Fruit fly (Drosophila melanogaster) whole organism, prepupa: ENCODE measurements around the gene CG15506.
A peak's percentile ranks its signal among the peaks of the same experiment; 100 is the strongest.

Experiments
- Blimp-1 ChIP-seq: fragments of 200-800 bp; sonication (Bioruptor generic); optimal IDR thresholded peaks from 3 replicates; lab custom pipeline; 2017; ENCODE audit warnings: missing biosample characterization, missing genetic modification characterization, mild to moderate bottlenecking, moderate library complexity, missing genetic modification reagents
- CG10631 ChIP-seq: fragments of 200-800 bp; sonication (Bioruptor generic); optimal IDR thresholded peaks from 2 replicates; lab custom pipeline; 2016; ENCODE audit warnings: missing biosample characterization, missing genetic modification characterization
- CG10669 ChIP-seq: fragments of 200-800 bp; sonication (Bioruptor generic); optimal IDR thresholded peaks from 3 replicates; lab custom pipeline; 2018; ENCODE audit warnings: missing biosample characterization, mild to moderate bottlenecking, missing genetic modification characterization, moderate library complexity
- CG11294 ChIP-seq: fragments of 200-800 bp; sonication (Bioruptor generic); IDR thresholded peaks from 2 replicates; pipeline ENCODE4 v1.3.6; 2022; ENCODE audit warnings: missing biosample characterization, missing genetic modification characterization
- CG11762 ChIP-seq: fragments of 200-800 bp; sonication (Bioruptor generic); optimal IDR thresholded peaks from 3 replicates; lab custom pipeline; 2016; ENCODE audit warnings: missing biosample characterization, missing genetic modification characterization; ENCODE audit not compliant: insufficient read depth
- CG11902 ChIP-seq: fragments of 200-800 bp; sonication (Bioruptor generic); optimal IDR thresholded peaks from 3 replicates; lab custom pipeline; 2016; ENCODE audit warnings: missing biosample characterization, missing genetic modification characterization
- CG16779 ChIP-seq: fragments of 200-800 bp; sonication (Bioruptor generic); optimal IDR thresholded peaks from 3 replicates; lab custom pipeline; 2017; ENCODE audit warnings: missing biosample characterization, mild to moderate bottlenecking, missing genetic modification characterization
- CG32006 ChIP-seq: fragments of 200-800 bp; sonication (Bioruptor generic); optimal IDR thresholded peaks from 3 replicates; lab custom pipeline; 2017; ENCODE audit warnings: missing biosample characterization, mild to moderate bottlenecking, missing genetic modification characterization
- CG34406 ChIP-seq: fragments of 200-800 bp; sonication (Bioruptor generic); optimal IDR thresholded peaks from 3 replicates; lab custom pipeline; 2016; ENCODE audit warnings: missing biosample characterization, missing genetic modification characterization
- CG4318 ChIP-seq: fragments of 200-800 bp; sonication (Bioruptor generic); optimal IDR thresholded peaks from 3 replicates; lab custom pipeline; 2017; ENCODE audit warnings: missing biosample characterization, mild to moderate bottlenecking, missing genetic modification characterization
- CG6163 ChIP-seq: fragments of 200-800 bp; sonication (Bioruptor generic); IDR thresholded peaks from 3 replicates; pipeline ENCODE4 v1.3.6; 2022; ENCODE audit warnings: missing biosample characterization, missing genetic modification characterization
- CG6808 ChIP-seq: fragments of 200-800 bp; sonication (Bioruptor generic); optimal IDR thresholded peaks from 3 replicates; lab custom pipeline; 2017; ENCODE audit warnings: missing biosample characterization, missing genetic modification characterization, mild to moderate bottlenecking, moderate library complexity, missing genetic modification reagents
- CG6854 ChIP-seq: fragments of 200-800 bp; sonication (Bioruptor generic); optimal IDR thresholded peaks from 2 replicates; lab custom pipeline; 2017; ENCODE audit warnings: missing biosample characterization, mild to moderate bottlenecking, missing genetic modification characterization
- CG7368 ChIP-seq: fragments of 200-800 bp; sonication (Bioruptor generic); optimal IDR thresholded peaks from 3 replicates; lab custom pipeline; 2016; ENCODE audit warnings: missing biosample characterization, missing genetic modification characterization
- CG8319 ChIP-seq: fragments of 200-800 bp; sonication (Bioruptor generic); optimal IDR thresholded peaks from 3 replicates; lab custom pipeline; 2016; ENCODE audit warnings: missing biosample characterization, missing genetic modification characterization
- CG8632 ChIP-seq: fragments of 200-800 bp; sonication (Bioruptor generic); optimal IDR thresholded peaks from 3 replicates; lab custom pipeline; 2016; ENCODE audit warnings: missing biosample characterization, missing genetic modification characterization
- Eip75B ChIP-seq: fragments of 200-800 bp; sonication (Bioruptor generic); optimal IDR thresholded peaks from 3 replicates; lab custom pipeline; 2016; ENCODE audit warnings: missing biosample characterization, missing genetic modification characterization
- Eip78C ChIP-seq: fragments of 200-800 bp; sonication (Bioruptor generic); peaks from one replicate; lab custom pipeline; 2016; ENCODE audit warnings: missing biosample characterization, missing genetic modification characterization
- Eip93F ChIP-seq: fragments of 200-800 bp; sonication (Bioruptor generic); optimal IDR thresholded peaks from 2 replicates; lab custom pipeline; 2016; ENCODE audit warnings: missing biosample characterization, mild to moderate bottlenecking, missing genetic modification characterization
- Ets21C ChIP-seq: fragments of 200-800 bp; sonication (Bioruptor generic); optimal IDR thresholded peaks from 3 replicates; lab custom pipeline; 2016; ENCODE audit warnings: missing biosample characterization, missing genetic modification characterization
- Gug ChIP-seq: fragments of 200-800 bp; sonication (Bioruptor generic); IDR thresholded peaks from 2 replicates; pipeline ENCODE4 v1.3.6; 2022; ENCODE audit warnings: missing biosample characterization, missing genetic modification characterization
- Hr38 ChIP-seq: sonication (Bioruptor generic); optimal IDR thresholded peaks from 2 replicates; lab custom pipeline; 2016; ENCODE audit warnings: missing biosample characterization, missing genetic modification characterization
- Hr39 ChIP-seq: fragments of 200-800 bp; sonication (Bioruptor generic); optimal IDR thresholded peaks from 2 replicates; lab custom pipeline; 2016; ENCODE audit warnings: missing biosample characterization, missing genetic modification characterization
- Hr4 ChIP-seq: fragments of 200-800 bp; sonication (Bioruptor generic); optimal IDR thresholded peaks from 3 replicates; lab custom pipeline; 2016; ENCODE audit warnings: missing biosample characterization, missing genetic modification characterization
- Met ChIP-seq: fragments of 200-800 bp; sonication (Bioruptor generic); optimal IDR thresholded peaks from 3 replicates; lab custom pipeline; 2016; ENCODE audit warnings: missing biosample characterization, missing genetic modification characterization
- OdsH ChIP-seq: fragments of 200-800 bp; sonication (Bioruptor generic); optimal IDR thresholded peaks from 3 replicates; lab custom pipeline; 2016; ENCODE audit warnings: missing biosample characterization, missing genetic modification characterization
- Smox ChIP-seq: fragments of 200-800 bp; sonication (Bioruptor generic); optimal IDR thresholded peaks from 3 replicates; lab custom pipeline; 2016; ENCODE audit warnings: missing biosample characterization, missing genetic modification characterization
- Sox102F ChIP-seq: fragments of 200-800 bp; sonication (Bioruptor generic); optimal IDR thresholded peaks from 2 replicates; lab custom pipeline; 2016; ENCODE audit warnings: missing biosample characterization, mild to moderate bottlenecking, missing genetic modification characterization
- Sox14 ChIP-seq: fragments of 200-800 bp; sonication (Bioruptor generic); optimal IDR thresholded peaks from 3 replicates; lab custom pipeline; 2016; ENCODE audit warnings: missing biosample characterization, missing genetic modification characterization
- Sox15 ChIP-seq: fragments of 200-800 bp; sonication (Bioruptor generic); optimal IDR thresholded peaks from 3 replicates; lab custom pipeline; 2016; ENCODE audit warnings: missing biosample characterization, missing genetic modification characterization
- achi ChIP-seq: fragments of 200-800 bp; sonication (Bioruptor generic); optimal IDR thresholded peaks from 3 replicates; lab custom pipeline; 2016; ENCODE audit warnings: missing biosample characterization, missing genetic modification characterization
- dsx ChIP-seq: fragments of 200-800 bp; optimal IDR thresholded peaks from 3 replicates; lab custom pipeline; 2019; ENCODE audit warnings: missing biosample characterization, mild to moderate bottlenecking, missing genetic modification characterization, moderate library complexity; ENCODE audit not compliant: poor library complexity, severe bottlenecking
- eg ChIP-seq: fragments of 200-800 bp; sonication (Bioruptor generic); IDR thresholded peaks from 3 replicates; pipeline ENCODE4 v1.3.6; 2022; ENCODE audit warnings: missing biosample characterization, missing genetic modification characterization
- esn ChIP-seq: fragments of 200-800 bp; sonication (Bioruptor generic); optimal IDR thresholded peaks from 2 replicates; lab custom pipeline; 2016; ENCODE audit warnings: missing biosample characterization, mild to moderate bottlenecking, missing genetic modification characterization, moderate library complexity
- fd59A ChIP-seq: fragments of 200-800 bp; sonication (Bioruptor generic); optimal IDR thresholded peaks from 2 replicates; lab custom pipeline; 2017; ENCODE audit warnings: missing biosample characterization, mild to moderate bottlenecking, missing genetic modification characterization, missing genetic modification reagents
- fkh ChIP-seq: fragments of 200-800 bp; sonication (Bioruptor generic); optimal IDR thresholded peaks from 3 replicates; lab custom pipeline; 2017; ENCODE audit warnings: missing biosample characterization, mild to moderate bottlenecking, missing genetic modification characterization, moderate library complexity
- net ChIP-seq: fragments of 200-800 bp; sonication (Bioruptor generic); optimal IDR thresholded peaks from 3 replicates; lab custom pipeline; 2016; ENCODE audit warnings: missing biosample characterization, missing genetic modification characterization
- salr ChIP-seq, 2 experiments: fragments of 200-800 bp; sonication (Bioruptor generic); optimal IDR thresholded peaks; 3 replicates each; lab custom pipeline; 2016 to 2018; ENCODE audit warnings: missing biosample characterization in 2 of 2, missing genetic modification characterization in 2 of 2, mild to moderate bottlenecking in 1 of 2
- ss ChIP-seq, 2 experiments: fragments of 200-800 bp; sonication (Bioruptor generic); optimal IDR thresholded peaks; 2 replicates in 1 of 2; 3 replicates in 1 of 2; lab custom pipeline; 2017 to 2018; ENCODE audit warnings: mild to moderate bottlenecking in 2 of 2, missing biosample characterization in 2 of 2, missing genetic modification characterization in 2 of 2, moderate library complexity in 1 of 2
- svp ChIP-seq: fragments of 200-800 bp; sonication (Bioruptor generic); peaks from one replicate; lab custom pipeline; 2016; ENCODE audit warnings: missing biosample characterization, missing genetic modification characterization
- topi ChIP-seq: fragments of 200-800 bp; sonication (Bioruptor generic); optimal IDR thresholded peaks from 3 replicates; lab custom pipeline; 2016; ENCODE audit warnings: missing biosample characterization, missing genetic modification characterization
- vri ChIP-seq: fragments of 200-800 bp; sonication (Bioruptor generic); optimal IDR thresholded peaks from 3 replicates; lab custom pipeline; 2016; ENCODE audit warnings: missing biosample characterization, mild to moderate bottlenecking, missing genetic modification characterization

The CG15506 gene

dm6 chr3R:29758129-29758733, 39.8 kb downstream of the CG15506 start (continued):
- TF ChIP-seq CG8632 (GFP tag; lab: Kevin White, UChicago): peak; percentile 60
- TF ChIP-seq esn (GFP tag; lab: Kevin White, UChicago): peak; percentile 57
- peak; percentile 59 for TF ChIP-seq Met (GFP tag; lab: Kevin White, UChicago)
- TF ChIP-seq Hr38: no peak
- TF ChIP-seq Eip78C: peak; percentile 80
- peak; percentile 85 for TF ChIP-seq CG6163
- TF ChIP-seq achi: peak; percentile 63
- peak; percentile 78 for TF ChIP-seq CG32006
- peak; percentile 43 for TF ChIP-seq Hr39 (GFP tag; lab: Kevin White, UChicago)
- peak; percentile 36 for TF ChIP-seq Sox102F (GFP tag; lab: Kevin White, UChicago)
- TF ChIP-seq vri: no peak
- TF ChIP-seq CG6808: peak; percentile 16
- peak; percentile 68 for TF ChIP-seq Gug (GFP tag; lab: Robert Waterston, UW)
- TF ChIP-seq CG7368 (GFP tag; lab: Kevin White, UChicago): peak; percentile 49
- peak; percentile 50 for TF ChIP-seq Eip75B (GFP tag; lab: Kevin White, UChicago)
- peak; percentile 41 for TF ChIP-seq CG10669 (GFP tag; lab: Kevin White, UChicago)
- no peak for TF ChIP-seq Sox15 (GFP tag; lab: Kevin White, UChicago)
- TF ChIP-seq Sox14 (GFP tag; lab: Kevin White, UChicago): peak; percentile 27
- TF ChIP-seq net (GFP tag; lab: Kevin White, UChicago): peak; percentile 49
- peak; percentile 35 for TF ChIP-seq CG11762
- TF ChIP-seq topi: peak; percentile 44
- TF ChIP-seq ss (GFP tag; optimal IDR thresholded peaks at IDR 0.05; lab: Kevin White, UChicago): no peak
- TF ChIP-seq Eip93F (GFP tag; lab: Kevin White, UChicago): no peak
- peak; percentile 77 for TF ChIP-seq dsx
- TF ChIP-seq CG10631: peak; percentile 40
- peak; percentile 57 for TF ChIP-seq CG4318
- no peak for TF ChIP-seq CG16779 (tag; lab: Kevin White, UChicago)
- no peak for TF ChIP-seq fd59A (GFP tag; lab: Kevin White, UChicago)
- TF ChIP-seq CG6854 (GFP tag; lab: Kevin White, UChicago): no peak
- TF ChIP-seq salr (GFP tag; optimal IDR thresholded peaks at IDR 0.05; lab: Kevin White, UChicago): peak in 1 of 2 experiments; percentile 11
- peak; percentile 34 for TF ChIP-seq CG11902 (GFP tag; lab: Kevin White, UChicago)

DNA sequence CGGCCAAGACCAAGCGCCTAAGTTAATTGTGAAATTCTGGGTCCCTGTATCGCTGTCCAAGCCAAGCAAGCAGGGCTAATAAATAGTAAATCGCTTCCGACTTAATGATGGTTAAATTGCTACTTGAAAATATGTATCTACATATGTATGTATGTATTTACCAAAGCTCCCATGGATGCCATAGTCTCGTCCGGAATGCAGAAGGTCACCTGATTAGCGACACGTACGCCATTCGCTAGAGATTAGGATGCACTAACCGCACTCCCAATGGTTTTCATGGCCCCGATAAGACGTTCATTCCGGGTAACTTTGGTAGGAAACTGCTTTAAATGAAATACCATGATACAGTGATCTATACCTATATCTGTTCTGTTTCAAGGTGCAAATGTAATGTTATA, 40.3 kb downstream of the CG15506 start:
- TF ChIP-seq CG6163: no peak
- TF ChIP-seq CG8319 (GFP tag; lab: Kevin White, UChicago): no peak
- TF ChIP-seq achi: no peak
- no peak for TF ChIP-seq eg (GFP tag; lab: Robert Waterston, UW)
- TF ChIP-seq CG34406 (GFP tag; lab: Kevin White, UChicago): no peak
- TF ChIP-seq svp: no peak
- no peak for TF ChIP-seq CG11294 (GFP tag; lab: Robert Waterston, UW)
- TF ChIP-seq Hr4 (GFP tag; lab: Kevin White, UChicago): no peak
- TF ChIP-seq CG8632 (GFP tag; lab: Kevin White, UChicago): no peak
- TF ChIP-seq Ets21C (GFP tag; lab: Kevin White, UChicago): no peak
- no peak for TF ChIP-seq Smox (GFP tag; lab: Kevin White, UChicago)
- TF ChIP-seq net (GFP tag; lab: Kevin White, UChicago): no peak
- TF ChIP-seq Sox14 (GFP tag; lab: Kevin White, UChicago): no peak
- no peak for TF ChIP-seq Blimp-1
- no peak for TF ChIP-seq fkh (GFP tag; lab: Kevin White, UChicago)
- TF ChIP-seq OdsH: no peak
- no peak for TF ChIP-seq CG16779 (tag; lab: Kevin White, UChicago)
- no peak for TF ChIP-seq CG6808
- TF ChIP-seq CG11762: no peak
